Worm (Caenorhabditis elegans) whole organism, early embryonic: ENCODE results near the gene srj-27.

Experiments
- F13C5.2 ChIP-seq: sonication (generic microtip); optimal IDR thresholded peaks from 2 replicates; lab custom pipeline; 2017; ENCODE audit warnings: mild to moderate bottlenecking, missing genetic modification characterization, inconsistent platforms, missing compliant biosample characterization
- aly-1 ChIP-seq: sonication (generic microtip); optimal IDR thresholded peaks from 2 replicates; lab custom pipeline; 2016; ENCODE audit warnings: missing genetic modification characterization, missing compliant biosample characterization
- ama-1 ChIP-seq: fragments of 150-350 bp; optimal IDR thresholded peaks from 2 replicates; lab custom pipeline; 2014
- ets-7 ChIP-seq: sonication (generic microtip); optimal IDR thresholded peaks from 2 replicates; lab custom pipeline; 2016; ENCODE audit warnings: missing genotype, missing genetic modification characterization, missing compliant biosample characterization
- flt-1 ChIP-seq: fragments of 200-800 bp; sonication (Bioruptor generic); IDR thresholded peaks from 2 replicates; pipeline ENCODE4 v1.3.6; 2022; ENCODE audit warnings: missing genetic modification characterization, missing compliant biosample characterization
- hmbx-1 ChIP-seq: sonication (generic microtip); optimal IDR thresholded peaks from 2 replicates; lab custom pipeline; 2016; ENCODE audit warnings: mild to moderate bottlenecking, missing genetic modification characterization, missing compliant biosample characterization
- hmg-4 ChIP-seq: fragments of 200-800 bp; sonication (Bioruptor generic); optimal IDR thresholded peaks from 2 replicates; lab custom pipeline; 2018; ENCODE audit warnings: mild to moderate bottlenecking, missing genetic modification characterization, missing compliant biosample characterization
- pes-1 ChIP-seq: fragments of 200-800 bp; sonication (Bioruptor generic); IDR thresholded peaks from 2 replicates; pipeline ENCODE4 v1.3.6; 2022; ENCODE audit warnings: missing genetic modification reagents, missing genetic modification characterization, missing compliant biosample characterization
- sea-1 ChIP-seq: fragments of 200-800 bp; sonication (Bioruptor generic); conservative IDR thresholded peaks from 2 replicates; pipeline ENCODE4 v1.3.6; 2022; ENCODE audit warnings: missing genetic modification characterization, missing compliant biosample characterization
- tra-4 ChIP-seq: sonication (generic microtip); optimal IDR thresholded peaks from 2 replicates; lab custom pipeline; 2017; ENCODE audit warnings: missing genetic modification characterization, missing compliant biosample characterization

- TF ChIP-seq ama-1 (lab: Kevin White, UChicago) (no peak), F13C5.2 (tag; lab: Kevin White, UChicago) (peak; percentile 31), flt-1 (GFP tag; lab: Robert Waterston, UW) (no peak), aly-1 (tag; lab: Kevin White, UChicago) (no peak), pes-1 (GFP tag; lab: Robert Waterston, UW) (no peak), tra-4 (tag; lab: Kevin White, UChicago) (peak; percentile 4), hmg-4 (GFP tag; lab: Kevin White, UChicago) (no peak), hmbx-1 (no peak), sea-1 (GFP tag; lab: Robert Waterston, UW) (no peak), ets-7 (tag; lab: Kevin White, UChicago) (no peak)
Observed at ce11 chrV:15082291-15082690, 45.0 kb downstream of the srj-27 start, which contains the start of the genes C01G10.10 and C01G10.9.
